Worm (Caenorhabditis elegans): ENCODE measurements around the gene C08F11.17.

DNA sequence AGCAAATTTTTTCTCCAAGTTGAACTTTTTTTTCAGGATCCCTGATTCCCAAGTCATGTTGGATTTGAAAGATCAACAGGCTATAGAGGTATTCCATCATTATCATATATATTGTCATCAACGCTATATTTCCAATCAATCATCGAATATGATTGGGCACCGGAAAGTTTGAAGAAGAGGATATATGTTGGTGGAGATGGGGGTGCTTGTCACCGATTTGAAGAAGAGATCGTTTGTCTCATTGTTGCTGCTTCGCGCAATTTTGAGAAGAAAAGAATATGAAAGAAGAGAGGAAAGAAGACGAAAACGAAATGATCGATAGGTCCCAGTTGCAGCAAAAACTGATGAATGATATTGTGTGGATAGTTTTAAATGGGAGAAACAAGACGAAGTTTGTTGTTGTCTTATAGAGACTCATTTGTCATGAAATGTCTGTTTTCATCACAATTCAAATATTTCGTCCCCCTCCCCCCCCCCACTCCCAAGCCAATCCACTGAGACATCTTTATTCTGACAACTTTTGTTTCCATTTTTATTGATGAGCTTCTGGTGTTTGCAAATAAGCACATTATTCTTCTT, 39.3 kb upstream of the C08F11.17 start, which contains the start of gene T23G4.2:
- TF ChIP-seq tab-1 (GFP tag; IDR thresholded peaks at IDR 0.05) (no peak), cog-1 (tag; optimal IDR thresholded peaks at IDR 0.05) (no peak), flt-1 (GFP tag; IDR thresholded peaks at IDR 0.05) (no peak), ref-1 (GFP tag; conservative IDR thresholded peaks at IDR 0.05) (no peak), klf-2 (GFP tag; conservative IDR thresholded peaks at IDR 0.05) (no peak)
